Fruit fly (Drosophila melanogaster) whole organism, prepupa: ENCODE data around the gene CrebA.

Experiments used
- Blimp-1 ChIP-seq: fragments of 200-800 bp; sonication (Bioruptor generic); optimal IDR thresholded peaks from 3 replicates; lab custom pipeline; 2017; ENCODE audit warnings: missing biosample characterization, missing genetic modification characterization, mild to moderate bottlenecking, moderate library complexity, missing genetic modification reagents
- CG10631 ChIP-seq: fragments of 200-800 bp; sonication (Bioruptor generic); optimal IDR thresholded peaks from 2 replicates; lab custom pipeline; 2016; ENCODE audit warnings: missing biosample characterization, missing genetic modification characterization
- CG10669 ChIP-seq: fragments of 200-800 bp; sonication (Bioruptor generic); optimal IDR thresholded peaks from 3 replicates; lab custom pipeline; 2018; ENCODE audit warnings: missing biosample characterization, mild to moderate bottlenecking, missing genetic modification characterization, moderate library complexity
- CG11762 ChIP-seq: fragments of 200-800 bp; sonication (Bioruptor generic); optimal IDR thresholded peaks from 3 replicates; lab custom pipeline; 2016; ENCODE audit warnings: missing biosample characterization, missing genetic modification characterization; ENCODE audit not compliant: insufficient read depth
- CG11902 ChIP-seq: fragments of 200-800 bp; sonication (Bioruptor generic); optimal IDR thresholded peaks from 3 replicates; lab custom pipeline; 2016; ENCODE audit warnings: missing biosample characterization, missing genetic modification characterization
- CG16779 ChIP-seq: fragments of 200-800 bp; sonication (Bioruptor generic); optimal IDR thresholded peaks from 3 replicates; lab custom pipeline; 2017; ENCODE audit warnings: missing biosample characterization, mild to moderate bottlenecking, missing genetic modification characterization
- CG3032 ChIP-seq: fragments of 200-800 bp; optimal IDR thresholded peaks from 2 replicates; lab custom pipeline; 2019; ENCODE audit warnings: missing biosample characterization, mild to moderate bottlenecking, missing genetic modification characterization, moderate library complexity
- CG31627 ChIP-seq: fragments of 200-800 bp; sonication (Bioruptor generic); optimal IDR thresholded peaks from 3 replicates; lab custom pipeline; 2016; ENCODE audit warnings: missing biosample characterization, missing genetic modification characterization
- CG32006 ChIP-seq: fragments of 200-800 bp; sonication (Bioruptor generic); optimal IDR thresholded peaks from 3 replicates; lab custom pipeline; 2017; ENCODE audit warnings: missing biosample characterization, mild to moderate bottlenecking, missing genetic modification characterization
- CG3919 ChIP-seq: fragments of 200-800 bp; sonication (Bioruptor generic); optimal IDR thresholded peaks from 3 replicates; lab custom pipeline; 2016; ENCODE audit warnings: missing biosample characterization, missing genetic modification characterization
- CG4318 ChIP-seq: fragments of 200-800 bp; sonication (Bioruptor generic); optimal IDR thresholded peaks from 3 replicates; lab custom pipeline; 2017; ENCODE audit warnings: missing biosample characterization, mild to moderate bottlenecking, missing genetic modification characterization
- CG6163 ChIP-seq: fragments of 200-800 bp; sonication (Bioruptor generic); IDR thresholded peaks from 3 replicates; pipeline ENCODE4 v1.3.6; 2022; ENCODE audit warnings: missing biosample characterization, missing genetic modification characterization
- CG6276 ChIP-seq: fragments of 200-800 bp; sonication (Bioruptor generic); optimal IDR thresholded peaks from 2 replicates; lab custom pipeline; 2017; ENCODE audit warnings: missing biosample characterization, mild to moderate bottlenecking, missing genetic modification characterization
- CG6792 ChIP-seq: fragments of 200-800 bp; sonication (Bioruptor generic); optimal IDR thresholded peaks from 3 replicates; lab custom pipeline; 2016; ENCODE audit warnings: missing biosample characterization, missing genetic modification characterization
- CG6808 ChIP-seq: fragments of 200-800 bp; sonication (Bioruptor generic); optimal IDR thresholded peaks from 3 replicates; lab custom pipeline; 2017; ENCODE audit warnings: missing biosample characterization, missing genetic modification characterization, mild to moderate bottlenecking, moderate library complexity, missing genetic modification reagents
- CG6854 ChIP-seq: fragments of 200-800 bp; sonication (Bioruptor generic); optimal IDR thresholded peaks from 2 replicates; lab custom pipeline; 2017; ENCODE audit warnings: missing biosample characterization, mild to moderate bottlenecking, missing genetic modification characterization
- CG8119 ChIP-seq: fragments of 200-800 bp; sonication (Bioruptor generic); IDR thresholded peaks from 3 replicates; pipeline ENCODE4 v1.3.6; 2022; ENCODE audit warnings: missing biosample characterization, missing genetic modification characterization
- Eip78C ChIP-seq: fragments of 200-800 bp; sonication (Bioruptor generic); peaks from one replicate; lab custom pipeline; 2016; ENCODE audit warnings: missing biosample characterization, missing genetic modification characterization
- Eip93F ChIP-seq: fragments of 200-800 bp; sonication (Bioruptor generic); optimal IDR thresholded peaks from 2 replicates; lab custom pipeline; 2016; ENCODE audit warnings: missing biosample characterization, mild to moderate bottlenecking, missing genetic modification characterization
- Ets21C ChIP-seq: fragments of 200-800 bp; sonication (Bioruptor generic); optimal IDR thresholded peaks from 3 replicates; lab custom pipeline; 2016; ENCODE audit warnings: missing biosample characterization, missing genetic modification characterization
- Ets96B ChIP-seq: fragments of 200-800 bp; optimal IDR thresholded peaks from 2 replicates; lab custom pipeline; 2019; ENCODE audit warnings: missing biosample characterization, mild to moderate bottlenecking, missing genetic modification characterization, moderate library complexity
- Gug ChIP-seq: fragments of 200-800 bp; sonication (Bioruptor generic); IDR thresholded peaks from 2 replicates; pipeline ENCODE4 v1.3.6; 2022; ENCODE audit warnings: missing biosample characterization, missing genetic modification characterization
- Hr38 ChIP-seq: sonication (Bioruptor generic); optimal IDR thresholded peaks from 2 replicates; lab custom pipeline; 2016; ENCODE audit warnings: missing biosample characterization, missing genetic modification characterization
- Hr39 ChIP-seq: fragments of 200-800 bp; sonication (Bioruptor generic); optimal IDR thresholded peaks from 2 replicates; lab custom pipeline; 2016; ENCODE audit warnings: missing biosample characterization, missing genetic modification characterization
- Hr4 ChIP-seq: fragments of 200-800 bp; sonication (Bioruptor generic); optimal IDR thresholded peaks from 3 replicates; lab custom pipeline; 2016; ENCODE audit warnings: missing biosample characterization, missing genetic modification characterization
- Met ChIP-seq: fragments of 200-800 bp; sonication (Bioruptor generic); optimal IDR thresholded peaks from 3 replicates; lab custom pipeline; 2016; ENCODE audit warnings: missing biosample characterization, missing genetic modification characterization
- Smox ChIP-seq: fragments of 200-800 bp; sonication (Bioruptor generic); optimal IDR thresholded peaks from 3 replicates; lab custom pipeline; 2016; ENCODE audit warnings: missing biosample characterization, missing genetic modification characterization
- Sox15 ChIP-seq: fragments of 200-800 bp; sonication (Bioruptor generic); optimal IDR thresholded peaks from 3 replicates; lab custom pipeline; 2016; ENCODE audit warnings: missing biosample characterization, missing genetic modification characterization
- achi ChIP-seq: fragments of 200-800 bp; sonication (Bioruptor generic); optimal IDR thresholded peaks from 3 replicates; lab custom pipeline; 2016; ENCODE audit warnings: missing biosample characterization, missing genetic modification characterization
- acj6 ChIP-seq: fragments of 200-800 bp; sonication (Bioruptor generic); optimal IDR thresholded peaks from 3 replicates; lab custom pipeline; 2016; ENCODE audit warnings: missing biosample characterization, missing genetic modification characterization
- dac ChIP-seq: fragments of 200-800 bp; sonication (Bioruptor generic); optimal IDR thresholded peaks from 2 replicates; lab custom pipeline; 2017; ENCODE audit warnings: missing biosample characterization, mild to moderate bottlenecking, missing genetic modification characterization
- dsx ChIP-seq: fragments of 200-800 bp; optimal IDR thresholded peaks from 3 replicates; lab custom pipeline; 2019; ENCODE audit warnings: missing biosample characterization, mild to moderate bottlenecking, missing genetic modification characterization, moderate library complexity; ENCODE audit not compliant: poor library complexity, severe bottlenecking
- eg ChIP-seq: fragments of 200-800 bp; sonication (Bioruptor generic); IDR thresholded peaks from 3 replicates; pipeline ENCODE4 v1.3.6; 2022; ENCODE audit warnings: missing biosample characterization, missing genetic modification characterization
- esn ChIP-seq: fragments of 200-800 bp; sonication (Bioruptor generic); optimal IDR thresholded peaks from 2 replicates; lab custom pipeline; 2016; ENCODE audit warnings: missing biosample characterization, mild to moderate bottlenecking, missing genetic modification characterization, moderate library complexity
- fd59A ChIP-seq: fragments of 200-800 bp; sonication (Bioruptor generic); optimal IDR thresholded peaks from 2 replicates; lab custom pipeline; 2017; ENCODE audit warnings: missing biosample characterization, mild to moderate bottlenecking, missing genetic modification characterization, missing genetic modification reagents
- fkh ChIP-seq: fragments of 200-800 bp; sonication (Bioruptor generic); optimal IDR thresholded peaks from 3 replicates; lab custom pipeline; 2017; ENCODE audit warnings: missing biosample characterization, mild to moderate bottlenecking, missing genetic modification characterization, moderate library complexity
- lz ChIP-seq: fragments of 200-800 bp; sonication (Bioruptor generic); optimal IDR thresholded peaks from 3 replicates; lab custom pipeline; 2016; ENCODE audit warnings: missing biosample characterization, missing genetic modification characterization
- pdm3 ChIP-seq: fragments of 200-800 bp; sonication (Bioruptor generic); optimal IDR thresholded peaks from 3 replicates; lab custom pipeline; 2016; ENCODE audit warnings: missing biosample characterization, missing genetic modification characterization
- salr ChIP-seq, 2 experiments: fragments of 200-800 bp; sonication (Bioruptor generic); optimal IDR thresholded peaks; 3 replicates each; lab custom pipeline; 2016 to 2018; ENCODE audit warnings: missing biosample characterization in 2 of 2, missing genetic modification characterization in 2 of 2, mild to moderate bottlenecking in 1 of 2
- ss ChIP-seq, 2 experiments: fragments of 200-800 bp; sonication (Bioruptor generic); optimal IDR thresholded peaks; 2 replicates in 1 of 2; 3 replicates in 1 of 2; lab custom pipeline; 2017 to 2018; ENCODE audit warnings: mild to moderate bottlenecking in 2 of 2, missing biosample characterization in 2 of 2, missing genetic modification characterization in 2 of 2, moderate library complexity in 1 of 2
- svp ChIP-seq: fragments of 200-800 bp; sonication (Bioruptor generic); peaks from one replicate; lab custom pipeline; 2016; ENCODE audit warnings: missing biosample characterization, missing genetic modification characterization
- topi ChIP-seq: fragments of 200-800 bp; sonication (Bioruptor generic); optimal IDR thresholded peaks from 3 replicates; lab custom pipeline; 2016; ENCODE audit warnings: missing biosample characterization, missing genetic modification characterization
- vri ChIP-seq: fragments of 200-800 bp; sonication (Bioruptor generic); optimal IDR thresholded peaks from 3 replicates; lab custom pipeline; 2016; ENCODE audit warnings: missing biosample characterization, mild to moderate bottlenecking, missing genetic modification characterization

Gene CrebA

dm6 chr3L:15533402-15534129, 1.6 kb upstream of the CrebA start (continued):
- TF ChIP-seq Gug (GFP tag; lab: Robert Waterston, UW) (peak; percentile 24; the same call in 1 of the 2 replicates), vri (GFP tag; lab: Kevin White, UChicago) (peak; percentile 82), Ets96B (tag; lab: Kevin White, UChicago) (peak; percentile 66), dsx (GFP tag; lab: Kevin White, UChicago) (peak; percentile 54), eg (peak; percentile 39; the same call in 2 of the 3 replicates), CG16779 (tag; lab: Kevin White, UChicago) (peak; percentile 47), esn (peak; percentile 87), Met (GFP tag; lab: Kevin White, UChicago) (peak; percentile 90), CG6163 (GFP tag; lab: Robert Waterston, UW) (peak; percentile 58), fd59A (peak; percentile 72), Hr39 (GFP tag; lab: Kevin White, UChicago) (peak; percentile 89), Smox (GFP tag; lab: Kevin White, UChicago) (peak; percentile 78), CG4318 (peak; percentile 20), topi (GFP tag; lab: Kevin White, UChicago) (peak; percentile 84), CG8119 (peak; percentile 75), Eip78C (GFP tag; lab: Kevin White, UChicago) (peak; percentile 94), CG6276 (GFP tag; lab: Kevin White, UChicago) (peak; percentile 59), dac (GFP tag; lab: Kevin White, UChicago) (peak; percentile 61), CG3032 (tag; lab: Kevin White, UChicago) (peak; percentile 72), CG10631 (peak; percentile 79), CG6808 (GFP tag; lab: Kevin White, UChicago) (peak; percentile 70), fkh (GFP tag; lab: Kevin White, UChicago) (no peak)

dm6 chr3L:15534274-15535227, 644 bp upstream of the CrebA start:
- peak; percentile 79 for TF ChIP-seq lz
- TF ChIP-seq fd59A, result peak; percentile 82
- peak; percentile 90 for TF ChIP-seq CG32006 (GFP tag; lab: Kevin White, UChicago)
- TF ChIP-seq CG4318, result peak; percentile 60
- TF ChIP-seq CG3032 (tag; lab: Kevin White, UChicago), result peak; percentile 71
- peak; percentile 71 for TF ChIP-seq CG6792 (GFP tag; lab: Kevin White, UChicago)
- TF ChIP-seq ss (GFP tag; optimal IDR thresholded peaks at IDR 0.05; lab: Kevin White, UChicago), result peak; percentile 57 to 75
- TF ChIP-seq Hr39 (GFP tag; lab: Kevin White, UChicago), result peak; percentile 81
- peak; percentile 67 for TF ChIP-seq CG3919 (GFP tag; lab: Kevin White, UChicago)
- no peak for TF ChIP-seq Eip93F (GFP tag; lab: Kevin White, UChicago)
- peak; percentile 79 for TF ChIP-seq CG31627 (GFP tag; lab: Kevin White, UChicago)
- TF ChIP-seq pdm3 (GFP tag; lab: Kevin White, UChicago), result peak; percentile 79
- TF ChIP-seq CG8119, result 0 out of 3 replicates have a peak, but pooled peaks have one; percentile 37
- no peak for TF ChIP-seq CG6854 (GFP tag; lab: Kevin White, UChicago)
- TF ChIP-seq Hr38 (GFP tag; lab: Kevin White, UChicago), result no peak
- peak; percentile 58 for TF ChIP-seq CG11762
- TF ChIP-seq esn, result peak; percentile 87
- TF ChIP-seq CG6163 (GFP tag; lab: Robert Waterston, UW), result peak; percentile 8; the same call in 1 of the 3 replicates
- peak; percentile 67 for TF ChIP-seq achi (GFP tag; lab: Kevin White, UChicago)
- TF ChIP-seq Sox15 (GFP tag; lab: Kevin White, UChicago), result peak; percentile 76
- peak; percentile 68 for TF ChIP-seq CG16779 (tag; lab: Kevin White, UChicago)
- TF ChIP-seq Hr4 (GFP tag; lab: Kevin White, UChicago), result peak; percentile 79
- TF ChIP-seq CG10669 (GFP tag; lab: Kevin White, UChicago), result peak; percentile 60
- TF ChIP-seq Blimp-1 (GFP tag; lab: Kevin White, UChicago), result peak; percentile 34
- TF ChIP-seq dac (GFP tag; lab: Kevin White, UChicago), result peak; percentile 70
- peak; percentile 78 for TF ChIP-seq CG6808 (GFP tag; lab: Kevin White, UChicago)
- peak; percentile 57 for TF ChIP-seq Ets21C (GFP tag; lab: Kevin White, UChicago)
- peak; percentile 32 for TF ChIP-seq CG11902 (GFP tag; lab: Kevin White, UChicago)
- TF ChIP-seq svp (GFP tag; lab: Kevin White, UChicago), result peak; percentile 93
- TF ChIP-seq Ets96B (tag; lab: Kevin White, UChicago), result peak; percentile 62
- peak; percentile 19 to 86 for TF ChIP-seq salr (GFP tag; optimal IDR thresholded peaks at IDR 0.05; lab: Kevin White, UChicago)
- TF ChIP-seq CG10631, result peak; percentile 80
- peak; percentile 76 for TF ChIP-seq acj6 (GFP tag; lab: Kevin White, UChicago)
